Fruit fly (Drosophila melanogaster): ENCODE results near the gene Dhfr.
A peak's percentile ranks its signal among the peaks of the same experiment; 100 is the strongest.

The Dhfr gene

dm6 chr3R:16449187-16449973 lies 31.6 kb upstream of the Dhfr start (continued):
- peak; percentile 60 for TF ChIP-seq CG1832 (GFP tag; optimal IDR thresholded peaks at IDR 0.05)
- TF ChIP-seq HHEX (GFP tag; optimal IDR thresholded peaks at IDR 0.05), result peak; percentile 90
- peak; percentile 93 for TF ChIP-seq CG8765 (GFP tag; IDR thresholded peaks at IDR 0.05)
- peak; percentile 86 for TF ChIP-seq CG11723 (GFP tag; optimal IDR thresholded peaks at IDR 0.05)
- TF ChIP-seq klu (GFP tag; IDR thresholded peaks at IDR 0.05), result peak; percentile 77
- peak; percentile 96 for TF ChIP-seq pros (GFP tag; optimal IDR thresholded peaks at IDR 0.05)
- TF ChIP-seq Stat92E (GFP tag; optimal IDR thresholded peaks at IDR 0.05), result peak in 1 of 3 experiments; percentile 70
- TF ChIP-seq h (optimal IDR thresholded peaks at IDR 0.05), result no peak
- peak; percentile 89 for TF ChIP-seq B-H1 (GFP tag; IDR thresholded peaks at IDR 0.05)
- peak; percentile 85 for TF ChIP-seq CG18476 (GFP tag; optimal IDR thresholded peaks at IDR 0.05)
- peak; percentile 89 for TF ChIP-seq slp2 (GFP tag; optimal IDR thresholded peaks at IDR 0.05)
- TF ChIP-seq CG3726 (GFP tag; IDR thresholded peaks at IDR 0.05), result peak; percentile 92; the same call in 2 of the 3 replicates
- peak; percentile 87 for TF ChIP-seq CG12219 (GFP tag; optimal IDR thresholded peaks at IDR 0.05)
- TF ChIP-seq nerfin-2 (GFP tag; IDR thresholded peaks at IDR 0.05; ENCODE audit: partially characterized antibody), result no peak
- TF ChIP-seq CG3163 (GFP tag; optimal IDR thresholded peaks at IDR 0.05), result peak; percentile 64
- no peak for TF ChIP-seq unc-4 (GFP tag; IDR thresholded peaks at IDR 0.05; ENCODE audit: partially characterized antibody)
- peak; percentile 93 for TF ChIP-seq CG11504 (tag; optimal IDR thresholded peaks at IDR 0.05)
- TF ChIP-seq CG3065 (GFP tag; optimal IDR thresholded peaks at IDR 0.05), result peak; percentile 86
- TF ChIP-seq dpn (GFP tag; optimal IDR thresholded peaks at IDR 0.05), result peak; percentile 92 to 95
- peak; percentile 74 for TF ChIP-seq Taf1 (GFP tag; IDR thresholded peaks at IDR 0.05)
- TF ChIP-seq Vsx1 (GFP tag; optimal IDR thresholded peaks at IDR 0.05), result peak; percentile 26
- TF ChIP-seq CG31441 (GFP tag; IDR thresholded peaks at IDR 0.05), result peak; percentile 93
- peak; percentile 93 for TF ChIP-seq CG2875 (GFP tag; optimal IDR thresholded peaks at IDR 0.05)
- TF ChIP-seq CG34224 (GFP tag; IDR thresholded peaks at IDR 0.05; ENCODE audit: partially characterized antibody), result no peak
- peak; percentile 87 for TF ChIP-seq kay (GFP tag; optimal IDR thresholded peaks at IDR 0.05)
- TF ChIP-seq CG12071 (GFP tag; optimal IDR thresholded peaks at IDR 0.05), result peak; percentile 87
- peak; percentile 96 for TF ChIP-seq peb (GFP tag; IDR thresholded peaks at IDR 0.05)
- peak; percentile 62 for TF ChIP-seq sd (tag; optimal IDR thresholded peaks at IDR 0.05)
- peak; percentile 93 for TF ChIP-seq Xbp1 (GFP tag; optimal IDR thresholded peaks at IDR 0.05)
- peak; percentile 88 for TF ChIP-seq Max (GFP tag; optimal IDR thresholded peaks at IDR 0.05)
- peak; percentile 92 for TF ChIP-seq CG10366 (GFP tag; IDR thresholded peaks at IDR 0.05)
- TF ChIP-seq CkIIα-i1 (GFP tag; IDR thresholded peaks at IDR 0.05), result peak; percentile 53; the same call in 1 of the 2 replicates
- peak; percentile 87 for TF ChIP-seq CG7357 (GFP tag; IDR thresholded peaks at IDR 0.05)
- peak; percentile 96 for TF ChIP-seq CG7839 (tag; optimal IDR thresholded peaks at IDR 0.05)
- peak; percentile 93 for TF ChIP-seq Oli (tag; optimal IDR thresholded peaks at IDR 0.05)
- TF ChIP-seq crp (GFP tag; optimal IDR thresholded peaks at IDR 0.05), result peak in 1 of 2 experiments; percentile 38
- TF ChIP-seq CG12744 (GFP tag; optimal IDR thresholded peaks at IDR 0.05), result peak; percentile 75
- TF ChIP-seq HLHmδ (GFP tag; optimal IDR thresholded peaks at IDR 0.05), result no peak
- peak; percentile 93 for TF ChIP-seq twi (tag; optimal IDR thresholded peaks at IDR 0.05)
- TF ChIP-seq CG14014 (GFP tag; IDR thresholded peaks at IDR 0.05), result peak; percentile 89
- peak; percentile 80 for TF ChIP-seq disco-r (GFP tag; optimal IDR thresholded peaks at IDR 0.05)
- TF ChIP-seq cwo (GFP tag; optimal IDR thresholded peaks at IDR 0.05), result peak; percentile 73
- peak; percentile 90 for TF ChIP-seq kah (GFP tag; optimal IDR thresholded peaks at IDR 0.05)
- peak; percentile 84 for TF ChIP-seq tup (GFP tag; optimal IDR thresholded peaks at IDR 0.05)
- TF ChIP-seq mam (GFP tag; optimal IDR thresholded peaks at IDR 0.05), result peak; percentile 90
- peak; percentile 51; the same call in 1 of the 2 replicates for TF ChIP-seq amos (GFP tag; IDR thresholded peaks at IDR 0.05; ENCODE audit: partially characterized antibody)
- TF ChIP-seq CG2712 (tag; optimal IDR thresholded peaks at IDR 0.05), result peak; percentile 96
- TF ChIP-seq tgo (GFP tag; IDR thresholded peaks at IDR 0.05), result peak; percentile 92
